1 fruit fly cellular context compared by ENCODE assay signal in the genomic region with DNA sequence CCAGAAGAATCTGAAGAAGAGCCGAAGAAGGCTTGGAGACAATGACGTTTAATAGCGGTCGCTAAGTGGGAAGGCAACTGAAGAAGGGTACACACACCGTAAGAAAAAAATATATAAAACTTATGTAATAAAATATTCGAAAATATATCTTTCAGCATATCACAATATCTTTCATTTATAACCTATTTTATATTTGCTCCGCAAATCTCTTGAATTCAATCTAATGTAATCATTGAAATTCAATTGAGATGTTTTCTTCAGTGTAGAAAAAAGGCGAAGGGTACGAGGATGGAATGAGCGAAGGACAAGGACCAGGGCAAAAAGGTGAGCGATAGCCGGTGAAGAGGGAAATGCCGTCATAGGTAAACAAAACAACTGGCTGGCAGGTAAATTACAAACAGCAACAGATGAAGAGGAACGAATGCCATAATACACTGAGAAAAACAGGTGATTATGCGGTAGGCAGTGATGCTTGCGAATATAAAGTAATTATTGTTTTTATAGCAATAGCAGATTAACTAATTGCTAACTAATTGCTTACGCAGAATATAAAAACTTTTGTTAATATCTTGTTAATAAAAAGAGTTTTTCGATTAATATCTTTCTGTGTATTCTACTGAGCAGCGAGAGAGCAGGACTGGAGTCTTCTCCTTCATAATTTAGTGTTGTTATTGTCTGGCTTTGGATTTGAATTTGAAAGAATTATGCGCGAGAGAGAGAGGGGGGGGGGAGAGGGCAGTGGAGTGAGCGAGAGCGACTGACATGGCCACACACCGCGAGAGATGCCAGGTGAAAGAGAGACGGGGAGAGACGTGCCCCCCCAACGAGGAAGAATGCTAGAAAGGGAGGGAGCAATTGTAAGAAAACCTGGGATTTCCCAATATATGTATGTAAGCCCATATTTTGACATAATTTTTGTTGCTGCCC.
TF ChIP-seq lines count a peak whose summit lies in the region.

No protein-coding gene starts in this region.

TF ChIP-seq in whole organism, embryonic, 481 proteins besides CTCF, POLR2A, EP300 and RAD21 (continued from another document and continues in another):
- peak; percentile 77 for TF ChIP-seq slou (GFP tag; optimal IDR thresholded peaks at IDR 0.05; lab: Kevin White, UChicago)
- peak; percentile 69; the same call in 1 of the 2 replicates for TF ChIP-seq Rx (GFP tag; IDR thresholded peaks at IDR 0.05; lab: Robert Waterston, UW)
- TF ChIP-seq CG2712 (tag; optimal IDR thresholded peaks at IDR 0.05; lab: Kevin White, UChicago) = peak; percentile 94
- no peak for TF ChIP-seq CG10565 (GFP tag; optimal IDR thresholded peaks at IDR 0.05; lab: Kevin White, UChicago)
- no peak; the same call in 1 of the 3 replicates for TF ChIP-seq Optix (GFP tag; IDR thresholded peaks at IDR 0.05; lab: Robert Waterston, UW)
- TF ChIP-seq CG11696 (GFP tag; IDR thresholded peaks at IDR 0.05; lab: Robert Waterston, UW) = peak; percentile 55; the same call in 1 of the 2 replicates
- peak; percentile 62 for TF ChIP-seq CG1647 (GFP tag; optimal IDR thresholded peaks at IDR 0.05; lab: Kevin White, UChicago)
- peak; percentile 72 for TF ChIP-seq H2.0 (GFP tag; IDR thresholded peaks at IDR 0.05; lab: Robert Waterston, UW)
- TF ChIP-seq sob (GFP tag; IDR thresholded peaks at IDR 0.05; lab: Robert Waterston, UW) = peak; percentile 86
- TF ChIP-seq CG43689 (GFP tag; IDR thresholded peaks at IDR 0.05; lab: Robert Waterston, UW) = peak; percentile 57; the same call in 1 of the 2 replicates
- peak in 1 of 3 experiments; percentile 69 for TF ChIP-seq Stat92E (GFP tag; optimal IDR thresholded peaks at IDR 0.05; lab: Kevin White, UChicago)
- peak; percentile 61 for TF ChIP-seq CG9932 (GFP tag; IDR thresholded peaks at IDR 0.05; lab: Robert Waterston, UW)
- TF ChIP-seq Nf-YC (tag; optimal IDR thresholded peaks at IDR 0.05; lab: Kevin White, UChicago) = peak; percentile 20
- peak; percentile 91 for TF ChIP-seq CG2202 (tag; optimal IDR thresholded peaks at IDR 0.05; lab: Kevin White, UChicago)
- peak; percentile 84 for TF ChIP-seq CG2889 (GFP tag; IDR thresholded peaks at IDR 0.05; lab: Robert Waterston, UW)
- peak; percentile 66 for TF ChIP-seq CG12104 (GFP tag; optimal IDR thresholded peaks at IDR 0.05; lab: Kevin White, UChicago)
- no peak for TF ChIP-seq yki (optimal IDR thresholded peaks at IDR 0.05; lab: Kevin White, UChicago)
- TF ChIP-seq CG7372 (GFP tag; IDR thresholded peaks at IDR 0.05; lab: Robert Waterston, UW) = peak; percentile 45; the same call in 1 of the 2 replicates
- peak; percentile 48 for TF ChIP-seq kni (GFP tag; optimal IDR thresholded peaks at IDR 0.05; lab: Kevin White, UChicago)
- peak; percentile 76 for TF ChIP-seq lab (GFP tag; optimal IDR thresholded peaks at IDR 0.05; lab: Kevin White, UChicago)
- peak; percentile 79 for TF ChIP-seq CG5245 (GFP tag; optimal IDR thresholded peaks at IDR 0.05; lab: Kevin White, UChicago)
- TF ChIP-seq Nf-YA (GFP tag; IDR thresholded peaks at IDR 0.05; lab: Robert Waterston, UW) = peak; percentile 47; the same call in 1 of the 2 replicates
- TF ChIP-seq Lhr (GFP tag; optimal IDR thresholded peaks at IDR 0.05; lab: Kevin White, UChicago) = peak; percentile 52
- no peak for TF ChIP-seq CG16813 (GFP tag; IDR thresholded peaks at IDR 0.05; lab: Robert Waterston, UW; ENCODE audit: partially characterized antibody)
- TF ChIP-seq Hand (GFP tag; optimal IDR thresholded peaks at IDR 0.05; lab: Kevin White, UChicago) = peak; percentile 46
- peak; percentile 63; the same call in 1 of the 3 replicates for TF ChIP-seq CG11456 (GFP tag; IDR thresholded peaks at IDR 0.05; lab: Robert Waterston, UW)
- TF ChIP-seq CG4328 (GFP tag; optimal IDR thresholded peaks at IDR 0.05; lab: Kevin White, UChicago) = peak; percentile 49
- TF ChIP-seq zen2 (GFP tag; IDR thresholded peaks at IDR 0.05; lab: Robert Waterston, UW; ENCODE audit: partially characterized antibody) = no peak
- peak in 1 of 2 experiments; percentile 94 for TF ChIP-seq tll (GFP tag; optimal IDR thresholded peaks at IDR 0.05; lab: Kevin White, UChicago)
- TF ChIP-seq chn (GFP tag; optimal IDR thresholded peaks at IDR 0.05; lab: Kevin White, UChicago) = peak; percentile 82
- TF ChIP-seq Antp (GFP tag; optimal IDR thresholded peaks at IDR 0.05; lab: Kevin White, UChicago) = peak; percentile 82
- peak; percentile 92 for TF ChIP-seq Usf (GFP tag; optimal IDR thresholded peaks at IDR 0.05; lab: Kevin White, UChicago)
- TF ChIP-seq CG14050 (GFP tag; IDR thresholded peaks at IDR 0.05; lab: Robert Waterston, UW) = peak; percentile 72
- TF ChIP-seq her (GFP tag; optimal IDR thresholded peaks at IDR 0.05; lab: Kevin White, UChicago) = peak; percentile 23
- TF ChIP-seq danr (GFP tag; IDR thresholded peaks at IDR 0.05; lab: Robert Waterston, UW) = peak; percentile 65; the same call in 1 of the 2 replicates
- no peak for TF ChIP-seq HmgD (GFP tag; optimal IDR thresholded peaks at IDR 0.05; lab: Kevin White, UChicago)
- peak; percentile 61 for TF ChIP-seq Ets97D (GFP tag; optimal IDR thresholded peaks at IDR 0.05; lab: Kevin White, UChicago)
- TF ChIP-seq CG2199 (GFP tag; IDR thresholded peaks at IDR 0.05; lab: Robert Waterston, UW) = 0 out of 3 replicates have a peak, but pooled peaks have one; percentile 44
- TF ChIP-seq NK7.1 (GFP tag; optimal IDR thresholded peaks at IDR 0.05; lab: Kevin White, UChicago) = peak; percentile 80
- TF ChIP-seq CG6683 (GFP tag; optimal IDR thresholded peaks at IDR 0.05; lab: Kevin White, UChicago) = peak; percentile 24
- TF ChIP-seq eve (GFP tag; optimal IDR thresholded peaks at IDR 0.05; lab: Kevin White, UChicago) = peak; percentile 74 to 94
- TF ChIP-seq CG18476 (GFP tag; optimal IDR thresholded peaks at IDR 0.05; lab: Kevin White, UChicago) = peak; percentile 80
- TF ChIP-seq CG14014 (GFP tag; IDR thresholded peaks at IDR 0.05; lab: Robert Waterston, UW) = peak; percentile 77
- TF ChIP-seq slp2 (GFP tag; optimal IDR thresholded peaks at IDR 0.05; lab: Kevin White, UChicago) = peak; percentile 65
- no peak for TF ChIP-seq exex (tag; optimal IDR thresholded peaks at IDR 0.05; lab: Kevin White, UChicago)
- TF ChIP-seq CG10366 (GFP tag; IDR thresholded peaks at IDR 0.05; lab: Robert Waterston, UW) = peak; percentile 76
- TF ChIP-seq CG14860 (GFP tag; IDR thresholded peaks at IDR 0.05; lab: Robert Waterston, UW; ENCODE audit: partially characterized antibody) = no peak
- TF ChIP-seq CG7928 (GFP tag; optimal IDR thresholded peaks at IDR 0.05; lab: Kevin White, UChicago) = no peak
- peak; percentile 85 for TF ChIP-seq onecut (GFP tag; IDR thresholded peaks at IDR 0.05; lab: Robert Waterston, UW)
- peak; percentile 98 for TF ChIP-seq zf30C (GFP tag; optimal IDR thresholded peaks at IDR 0.05; lab: Kevin White, UChicago)
- TF ChIP-seq dm (GFP tag; optimal IDR thresholded peaks at IDR 0.05; lab: Kevin White, UChicago) = peak; percentile 52
- TF ChIP-seq vvl (GFP tag; IDR thresholded peaks at IDR 0.05; lab: Robert Waterston, UW) = peak; percentile 95
- TF ChIP-seq bcd (GFP tag; optimal IDR thresholded peaks at IDR 0.05; lab: Kevin White, UChicago) = peak; percentile 86
- no peak for TF ChIP-seq CG31365 (tag; optimal IDR thresholded peaks at IDR 0.05; lab: Kevin White, UChicago)
- peak; percentile 38 for TF ChIP-seq schlank (tag; optimal IDR thresholded peaks at IDR 0.05; lab: Kevin White, UChicago)
- no peak for TF ChIP-seq CG16779 (GFP tag; IDR thresholded peaks at IDR 0.05; lab: Robert Waterston, UW)
- peak; percentile 93 for TF ChIP-seq zfh1 (GFP tag; IDR thresholded peaks at IDR 0.05; lab: Robert Waterston, UW)
- TF ChIP-seq Sry-β (GFP tag; optimal IDR thresholded peaks at IDR 0.05; lab: Kevin White, UChicago) = peak; percentile 42
- TF ChIP-seq CG18619 (GFP tag; optimal IDR thresholded peaks at IDR 0.05; lab: Kevin White, UChicago) = peak; percentile 74
- TF ChIP-seq CG12744 (GFP tag; optimal IDR thresholded peaks at IDR 0.05; lab: Kevin White, UChicago) = peak; percentile 70
- peak; percentile 68 for TF ChIP-seq CG30020 (tag; optimal IDR thresholded peaks at IDR 0.05; lab: Kevin White, UChicago)
- peak; percentile 54 for TF ChIP-seq HLH54F (GFP tag; optimal IDR thresholded peaks at IDR 0.05; lab: Kevin White, UChicago)
- peak; percentile 59 for TF ChIP-seq ERR (GFP tag; optimal IDR thresholded peaks at IDR 0.05; lab: Kevin White, UChicago)
- TF ChIP-seq Lim3 (GFP tag; IDR thresholded peaks at IDR 0.05; lab: Robert Waterston, UW) = no peak
- no peak for TF ChIP-seq CG8478 (optimal IDR thresholded peaks at IDR 0.05; lab: Kevin White, UChicago)
- peak; percentile 66 for TF ChIP-seq jing (GFP tag; optimal IDR thresholded peaks at IDR 0.05; lab: Kevin White, UChicago)
- TF ChIP-seq gcm (GFP tag; optimal IDR thresholded peaks at IDR 0.05; lab: Kevin White, UChicago) = peak; percentile 74
- TF ChIP-seq Hmx (GFP tag; optimal IDR thresholded peaks at IDR 0.05; lab: Kevin White, UChicago) = peak; percentile 69
- TF ChIP-seq CG18599 (GFP tag; optimal IDR thresholded peaks at IDR 0.05; lab: Kevin White, UChicago) = peak; percentile 73
- peak; percentile 89 for TF ChIP-seq CG4820 (GFP tag; optimal IDR thresholded peaks at IDR 0.05; lab: Kevin White, UChicago)
- TF ChIP-seq Doc2 (GFP tag; IDR thresholded peaks at IDR 0.05; lab: Robert Waterston, UW) = no peak
- TF ChIP-seq Asciz (GFP tag; optimal IDR thresholded peaks at IDR 0.05; lab: Kevin White, UChicago) = peak; percentile 76
- TF ChIP-seq CG10654 (GFP tag; optimal IDR thresholded peaks at IDR 0.05; lab: Kevin White, UChicago) = peak; percentile 72
- TF ChIP-seq Myb (GFP tag; optimal IDR thresholded peaks at IDR 0.05; lab: Kevin White, UChicago) = peak; percentile 34
- peak; percentile 48 for TF ChIP-seq CG17568 (GFP tag; optimal IDR thresholded peaks at IDR 0.05; lab: Kevin White, UChicago)
- peak; percentile 83 for TF ChIP-seq fd102C (GFP tag; optimal IDR thresholded peaks at IDR 0.05; lab: Kevin White, UChicago)
- TF ChIP-seq fd3F (GFP tag; optimal IDR thresholded peaks at IDR 0.05; lab: Kevin White, UChicago) = peak; percentile 48
- no peak for TF ChIP-seq luna (GFP tag; optimal IDR thresholded peaks at IDR 0.05; lab: Kevin White, UChicago)
- TF ChIP-seq CG18011 (GFP tag; optimal IDR thresholded peaks at IDR 0.05; lab: Kevin White, UChicago) = no peak
- TF ChIP-seq CG34422 (GFP tag; IDR thresholded peaks at IDR 0.05; lab: Robert Waterston, UW) = peak; percentile 85
- peak; percentile 57 for TF ChIP-seq corto (GFP tag; optimal IDR thresholded peaks at IDR 0.05; lab: Kevin White, UChicago)
- no peak for TF ChIP-seq br (optimal IDR thresholded peaks at IDR 0.05; lab: Kevin White, UChicago)
- TF ChIP-seq sqz (GFP tag; optimal IDR thresholded peaks at IDR 0.05; lab: Kevin White, UChicago) = peak; percentile 73
- TF ChIP-seq bbx (GFP tag; IDR thresholded peaks at IDR 0.05; lab: Robert Waterston, UW; ENCODE audit: partially characterized antibody) = no peak
- peak; percentile 75 for TF ChIP-seq lmd (GFP tag; IDR thresholded peaks at IDR 0.05; lab: Robert Waterston, UW)
- peak; percentile 70 for TF ChIP-seq dmrt99B (tag; optimal IDR thresholded peaks at IDR 0.05; lab: Kevin White, UChicago)
- TF ChIP-seq CG4360 (GFP tag; IDR thresholded peaks at IDR 0.05; lab: Robert Waterston, UW) = peak; percentile 39; the same call in 1 of the 2 replicates
- peak; percentile 79 for TF ChIP-seq Dbx (GFP tag; IDR thresholded peaks at IDR 0.05; lab: Robert Waterston, UW)
- peak; percentile 96 for TF ChIP-seq dmrt11E (tag; optimal IDR thresholded peaks at IDR 0.05; lab: Kevin White, UChicago)
- TF ChIP-seq CG3838 (GFP tag; optimal IDR thresholded peaks at IDR 0.05; lab: Kevin White, UChicago) = peak; percentile 39
- peak; percentile 70 for TF ChIP-seq CG9437 (GFP tag; optimal IDR thresholded peaks at IDR 0.05; lab: Kevin White, UChicago)
- no peak for TF ChIP-seq usp (GFP tag; optimal IDR thresholded peaks at IDR 0.05; lab: Kevin White, UChicago)
- peak; percentile 81 for TF ChIP-seq HHEX (GFP tag; optimal IDR thresholded peaks at IDR 0.05; lab: Kevin White, UChicago)
- peak; percentile 78 for TF ChIP-seq CG11247 (GFP tag; IDR thresholded peaks at IDR 0.05; lab: Robert Waterston, UW)
- no peak for TF ChIP-seq inv (GFP tag; IDR thresholded peaks at IDR 0.05; lab: Robert Waterston, UW; ENCODE audit: partially characterized antibody)
- TF ChIP-seq knrl (GFP tag; IDR thresholded peaks at IDR 0.05; lab: Robert Waterston, UW; ENCODE audit: partially characterized antibody) = no peak
- peak; percentile 0 for TF ChIP-seq grn (GFP tag; optimal IDR thresholded peaks at IDR 0.05; lab: Kevin White, UChicago)
- TF ChIP-seq Bgb (GFP tag; IDR thresholded peaks at IDR 0.05; lab: Robert Waterston, UW; ENCODE audit: partially characterized antibody) = no peak
- peak; percentile 69 for TF ChIP-seq Gug (GFP tag; IDR thresholded peaks at IDR 0.05; lab: Robert Waterston, UW)
- peak; percentile 63 for TF ChIP-seq sima (GFP tag; optimal IDR thresholded peaks at IDR 0.05; lab: Kevin White, UChicago)
- TF ChIP-seq unc-4 (GFP tag; IDR thresholded peaks at IDR 0.05; lab: Robert Waterston, UW; ENCODE audit: partially characterized antibody) = no peak
- TF ChIP-seq esg (GFP tag; conservative IDR thresholded peaks at IDR 0.05; lab: Robert Waterston, UW) = peak; percentile 44
- TF ChIP-seq pros (GFP tag; optimal IDR thresholded peaks at IDR 0.05; lab: Kevin White, UChicago) = peak; percentile 62
- peak; percentile 10 for TF ChIP-seq sd (tag; optimal IDR thresholded peaks at IDR 0.05; lab: Kevin White, UChicago)
- TF ChIP-seq peb (GFP tag; IDR thresholded peaks at IDR 0.05; lab: Robert Waterston, UW) = peak; percentile 55; the same call in 1 of the 2 replicates
- TF ChIP-seq Ssrp (tag; optimal IDR thresholded peaks at IDR 0.05; lab: Kevin White, UChicago) = peak; percentile 80
- TF ChIP-seq CG7987 (GFP tag; optimal IDR thresholded peaks at IDR 0.05; lab: Kevin White, UChicago) = no peak
- TF ChIP-seq Chrac-16 (GFP tag; optimal IDR thresholded peaks at IDR 0.05; lab: Kevin White, UChicago) = peak; percentile 84
- peak; percentile 78; the same call in 2 of the 3 replicates for TF ChIP-seq so (GFP tag; IDR thresholded peaks at IDR 0.05; lab: Robert Waterston, UW)
- TF ChIP-seq ranshi (GFP tag; IDR thresholded peaks at IDR 0.05; lab: Robert Waterston, UW) = peak; percentile 78
- peak; percentile 75 for TF ChIP-seq CG32532 (GFP tag; IDR thresholded peaks at IDR 0.05; lab: Robert Waterston, UW)
- TF ChIP-seq Med (GFP tag; lab: Kevin White, UChicago) = peak; percentile 96
- peak; percentile 48; the same call in 1 of the 2 replicates for TF ChIP-seq Drgx (GFP tag; IDR thresholded peaks at IDR 0.05; lab: Robert Waterston, UW)
- peak; percentile 85 for TF ChIP-seq ci (GFP tag; IDR thresholded peaks at IDR 0.05; lab: Robert Waterston, UW)
- peak; percentile 76 for TF ChIP-seq CG8290 (GFP tag; optimal IDR thresholded peaks at IDR 0.05; lab: Kevin White, UChicago)
- peak; percentile 14 to 34 for TF ChIP-seq CG8290 (tag; optimal IDR thresholded peaks at IDR 0.05; lab: Kevin White, UChicago)
- peak; percentile 64 for TF ChIP-seq CG3281 (GFP tag; optimal IDR thresholded peaks at IDR 0.05; lab: Kevin White, UChicago)
